Worm (Caenorhabditis elegans) whole organism, midembryonic: ENCODE measurements around the gene Y44A6D.7.

ENCODE experiments used
- cog-1 ChIP-seq: sonication (generic microtip); optimal IDR thresholded peaks from 2 replicates; lab custom pipeline; 2016; ENCODE audit warnings: missing genetic modification characterization, missing compliant biosample characterization
- flt-1 ChIP-seq: fragments of 200-800 bp; sonication (Bioruptor generic); IDR thresholded peaks from 2 replicates; pipeline ENCODE4 v1.3.6; 2022; ENCODE audit warnings: missing genetic modification characterization, missing compliant biosample characterization

ce11 chrV:20789105-20789504 is 25.4 kb upstream of the Y44A6D.7 start, which contains the start of gene tpan-1:
- TF ChIP-seq cog-1 (tag; lab: Kevin White, UChicago) (no peak), flt-1 (GFP tag; lab: Robert Waterston, UW) (no peak)
